Fruit fly (Drosophila melanogaster) whole organism: ENCODE measurements around the gene XRCC1.

Experiments
- CG8478 ChIP-seq: fragments of >200 bp; optimal IDR thresholded peaks from 2 replicates; lab custom pipeline; 2018; ENCODE audit warnings: inconsistent platforms
- Dll ChIP-seq: fragments of >200 bp; optimal IDR thresholded peaks from 2 replicates; lab custom pipeline; 2017
- EcR ChIP-seq, 2 experiments: fragments of >200 bp; optimal IDR thresholded peaks; 2 replicates each; lab custom pipeline; 2017; ENCODE audit warnings: missing biosample characterization in 2 of 2, missing genetic modification characterization in 2 of 2, missing genetic modification reagents in 2 of 2
- pan ChIP-seq: fragments of >200 bp; optimal IDR thresholded peaks from 2 replicates; lab custom pipeline; 2017
- psq ChIP-seq: fragments of >200 bp; optimal IDR thresholded peaks from 2 replicates; lab custom pipeline; 2017
- usp ChIP-seq: fragments of >200 bp; optimal IDR thresholded peaks from 2 replicates; lab custom pipeline; 2017; ENCODE audit warnings: missing biosample characterization, missing genetic modification characterization, mixed read lengths

Gene XRCC1

DNA sequence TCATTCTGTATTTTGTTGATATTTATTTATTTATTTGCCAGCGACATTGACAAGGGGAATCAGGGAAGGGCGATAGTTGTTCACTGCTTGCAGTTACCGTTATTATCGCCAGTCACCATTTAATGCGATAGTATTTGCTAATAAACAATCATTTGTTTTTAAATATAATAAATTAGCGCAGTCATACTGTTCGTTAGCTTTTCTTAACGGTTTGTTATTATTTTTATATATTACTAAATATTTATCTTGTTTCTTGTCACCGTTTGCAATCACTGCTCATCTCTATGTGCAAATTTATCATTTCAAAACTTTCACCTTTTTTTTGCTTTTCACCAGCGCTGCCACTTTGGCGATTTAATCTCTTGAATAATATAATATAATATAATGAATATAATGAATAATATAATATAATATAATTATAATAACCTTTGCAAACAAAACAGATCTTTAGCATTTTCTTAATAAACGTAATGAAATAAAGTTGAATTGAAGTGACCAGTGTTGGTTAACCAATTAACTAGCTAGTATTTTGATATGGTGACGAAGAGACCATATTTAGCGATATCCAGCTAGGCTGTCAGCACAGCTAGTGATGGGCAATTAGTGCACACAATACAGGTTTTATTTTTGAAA is at the start of gene XRCC1, which contains the start of gene CG3309:
XRCC1 (plus strand) TSS at position 611 of the 633 bp plus-strand sequence.
CG3309 (minus strand) TSS at position 82 of the 633 bp plus-strand sequence.
- TF ChIP-seq Dll (lab: Kevin White, UChicago), result no peak
- no peak for TF ChIP-seq EcR (GFP tag; optimal IDR thresholded peaks at IDR 0.05; lab: Kevin White, UChicago)
- no peak for TF ChIP-seq psq (lab: Kevin White, UChicago)
- no peak for TF ChIP-seq pan
- no peak for TF ChIP-seq CG8478 (lab: Kevin White, UChicago)
- TF ChIP-seq usp (GFP tag; lab: Kevin White, UChicago), result no peak

DNA sequence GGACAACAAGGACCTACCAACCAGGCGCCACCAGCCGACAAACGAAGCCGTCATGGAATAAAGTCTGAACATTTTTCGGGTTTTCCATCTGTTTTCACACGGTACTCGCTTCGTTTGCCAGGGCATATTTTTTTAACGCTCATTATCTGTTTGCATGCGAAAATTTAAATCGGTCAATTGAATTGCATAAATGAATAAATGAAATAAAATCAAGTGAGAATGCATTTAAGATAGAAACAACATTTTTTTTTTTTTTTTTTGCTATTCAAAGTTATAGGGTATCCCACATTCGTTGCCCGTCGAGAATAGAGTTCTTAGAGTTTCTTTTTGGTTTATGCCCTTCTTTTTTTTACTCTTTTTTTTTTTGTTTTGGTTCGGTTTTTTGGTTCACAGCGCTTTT is 43.8 kb upstream of the XRCC1 start:
- no peak for TF ChIP-seq psq (lab: Kevin White, UChicago)
- TF ChIP-seq EcR (GFP tag; optimal IDR thresholded peaks at IDR 0.05; lab: Kevin White, UChicago), result no peak

DNA sequence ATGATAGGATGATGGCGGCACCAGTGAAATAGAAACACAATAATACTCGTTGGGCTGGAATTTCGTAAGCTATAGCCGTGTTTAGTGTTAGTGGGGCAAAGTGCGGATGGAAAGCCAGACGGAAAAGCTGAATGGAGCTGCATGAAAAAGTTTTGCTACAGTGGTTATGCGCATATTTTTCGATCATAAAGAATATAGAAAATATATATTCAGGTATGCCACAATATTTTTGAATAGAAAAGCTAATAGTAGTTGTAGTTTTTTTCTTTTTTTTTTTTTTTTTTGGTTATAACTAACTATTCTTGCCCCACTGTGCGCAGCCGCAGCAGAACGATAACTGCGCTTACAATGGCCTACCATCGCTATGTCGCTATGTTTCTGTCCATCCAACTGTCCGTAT is 43.2 kb upstream of the XRCC1 start:
- TF ChIP-seq CG8478 (lab: Kevin White, UChicago), result no peak
- TF ChIP-seq Dll (lab: Kevin White, UChicago), result no peak
- TF ChIP-seq usp (GFP tag; lab: Kevin White, UChicago), result no peak
- TF ChIP-seq EcR (GFP tag; optimal IDR thresholded peaks at IDR 0.05; lab: Kevin White, UChicago), result no peak
- no peak for TF ChIP-seq pan
- TF ChIP-seq psq (lab: Kevin White, UChicago), result no peak

DNA sequence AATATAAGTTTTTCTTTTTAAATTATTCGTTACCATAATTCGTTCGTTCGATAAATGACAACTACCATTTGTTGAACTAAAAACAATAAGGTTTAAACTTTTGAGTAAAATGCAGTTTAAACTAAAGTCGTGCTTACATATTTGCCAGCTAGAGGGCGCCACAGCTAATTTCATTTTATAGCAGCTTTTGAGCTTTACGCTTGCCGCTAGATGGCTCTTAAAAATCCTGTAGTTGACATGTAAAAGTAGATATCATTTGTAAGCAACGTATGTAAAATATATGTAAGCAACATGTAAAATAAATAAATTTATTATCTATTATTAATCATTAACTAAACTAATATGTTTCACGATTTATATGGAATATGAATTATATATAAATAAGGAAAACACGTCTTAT is 40.0 kb upstream of the XRCC1 start:
- TF ChIP-seq CG8478 (lab: Kevin White, UChicago) (no peak), psq (lab: Kevin White, UChicago) (no peak), usp (GFP tag; lab: Kevin White, UChicago) (no peak), Dll (lab: Kevin White, UChicago) (no peak), EcR (GFP tag; optimal IDR thresholded peaks at IDR 0.05; lab: Kevin White, UChicago) (no peak), pan (no peak)

- TF ChIP-seq pan (no peak), CG8478 (lab: Kevin White, UChicago) (no peak), EcR (GFP tag; optimal IDR thresholded peaks at IDR 0.05; lab: Kevin White, UChicago) (no peak), psq (lab: Kevin White, UChicago) (no peak), usp (GFP tag; lab: Kevin White, UChicago) (no peak), Dll (lab: Kevin White, UChicago) (no peak)
These were observed 36.5 kb upstream of the XRCC1 start for dm6 chrX:5293141-5293540.

DNA sequence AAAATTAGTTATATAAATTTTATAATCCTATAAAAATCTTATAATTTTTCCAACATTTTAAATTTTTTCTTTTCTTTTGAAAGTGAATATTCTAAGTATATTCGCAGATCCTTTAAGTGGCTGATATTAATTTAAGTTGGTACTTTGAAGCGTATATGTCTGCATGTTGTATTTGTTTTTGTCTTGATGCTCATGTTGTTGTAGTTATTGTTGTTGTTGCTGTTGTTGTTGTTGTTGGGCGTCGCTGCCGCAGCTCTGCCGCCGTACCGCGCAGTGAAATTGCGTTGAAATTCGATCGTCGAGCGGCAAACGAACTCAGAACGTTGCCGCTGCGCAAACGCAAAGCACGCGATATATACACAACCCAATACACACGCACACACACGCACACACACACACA is 33.9 kb upstream of the XRCC1 start, which contains the start of gene CG42749:
CG42749 (plus strand) TSS at position 301 of the 400 bp plus-strand sequence.
- no peak for TF ChIP-seq pan
- TF ChIP-seq usp (GFP tag; lab: Kevin White, UChicago), result no peak
- TF ChIP-seq psq (lab: Kevin White, UChicago), result no peak
- TF ChIP-seq EcR (GFP tag; optimal IDR thresholded peaks at IDR 0.05; lab: Kevin White, UChicago), result no peak
- TF ChIP-seq Dll (lab: Kevin White, UChicago), result no peak
- TF ChIP-seq CG8478 (lab: Kevin White, UChicago), result no peak

DNA sequence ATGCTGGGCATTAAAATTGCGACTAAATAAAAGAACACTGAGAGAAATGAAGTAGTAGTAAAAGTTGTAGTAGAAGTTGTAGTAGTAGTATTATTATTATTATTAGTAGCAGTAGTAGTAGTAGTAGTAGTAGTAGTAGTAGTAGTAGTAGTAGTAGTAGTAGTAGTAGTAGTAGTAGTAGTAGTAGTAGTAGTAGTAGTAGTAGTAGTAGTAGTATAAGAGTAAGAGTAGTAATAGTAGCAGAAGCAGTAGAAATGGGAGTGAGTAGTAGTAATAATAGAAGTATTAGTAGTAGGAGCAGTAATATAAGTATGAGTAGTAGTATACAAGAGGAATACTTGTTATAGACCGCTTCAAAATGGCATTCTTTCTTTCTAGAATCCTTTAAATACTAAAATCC is 29.7 kb upstream of the XRCC1 start:
- TF ChIP-seq EcR (GFP tag; optimal IDR thresholded peaks at IDR 0.05; lab: Kevin White, UChicago) (no peak), usp (GFP tag; lab: Kevin White, UChicago) (no peak), CG8478 (lab: Kevin White, UChicago) (no peak)

DNA sequence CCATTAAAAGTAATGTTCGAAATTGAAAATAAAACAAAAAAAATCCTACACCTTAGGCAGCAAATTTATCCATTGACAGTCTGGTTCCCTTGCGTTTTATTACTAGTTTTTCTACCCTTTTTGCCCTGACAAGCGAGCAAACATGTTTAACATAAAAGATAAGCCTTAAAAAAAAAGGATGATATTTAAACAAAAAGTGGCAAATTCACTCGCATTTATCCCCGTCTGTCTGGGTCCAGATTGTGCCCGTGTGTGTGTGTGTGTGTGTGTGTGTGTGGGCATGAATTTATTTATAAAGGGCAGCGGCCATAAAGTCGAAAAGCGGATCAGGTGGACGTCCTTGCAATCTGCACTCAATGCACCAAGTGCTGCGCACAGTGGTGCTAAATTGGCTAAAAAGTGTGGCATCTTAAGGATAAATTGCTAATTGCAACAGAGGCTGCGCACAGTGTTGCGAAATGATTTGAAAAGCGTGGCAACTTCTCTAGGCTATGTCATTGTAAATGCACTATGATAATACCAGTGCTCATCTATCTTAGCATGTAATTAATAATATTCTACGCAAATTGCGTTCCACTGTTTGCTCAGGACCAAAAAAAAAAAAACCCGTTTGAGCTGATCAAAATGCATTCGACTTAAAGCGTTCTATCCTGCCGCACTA is 28.9 kb upstream of the XRCC1 start:
- TF ChIP-seq pan (no peak), CG8478 (lab: Kevin White, UChicago) (no peak), Dll (lab: Kevin White, UChicago) (no peak), usp (GFP tag; lab: Kevin White, UChicago) (no peak), EcR (GFP tag; optimal IDR thresholded peaks at IDR 0.05; lab: Kevin White, UChicago) (no peak), psq (lab: Kevin White, UChicago) (no peak)

- TF ChIP-seq CG8478 (lab: Kevin White, UChicago) (no peak), Dll (lab: Kevin White, UChicago) (no peak), psq (lab: Kevin White, UChicago) (no peak), usp (GFP tag; lab: Kevin White, UChicago) (no peak), EcR (GFP tag; optimal IDR thresholded peaks at IDR 0.05; lab: Kevin White, UChicago) (no peak), pan (no peak)
These were observed 24.1 kb upstream of the XRCC1 start, which contains the start of gene CG3323 for dm6 chrX:5305591-5305990. Gene CG3323, minus strand, starts transcription at chrX:5305691.

dm6 chrX:5307317-5307716 is 22.4 kb upstream of the XRCC1 start, which contains the start of gene CG17764:
Gene CG17764, minus strand, starts transcription at chrX:5307417.
- TF ChIP-seq pan (no peak), psq (lab: Kevin White, UChicago) (no peak), Dll (lab: Kevin White, UChicago) (no peak), EcR (GFP tag; optimal IDR thresholded peaks at IDR 0.05; lab: Kevin White, UChicago) (no peak)

DNA sequence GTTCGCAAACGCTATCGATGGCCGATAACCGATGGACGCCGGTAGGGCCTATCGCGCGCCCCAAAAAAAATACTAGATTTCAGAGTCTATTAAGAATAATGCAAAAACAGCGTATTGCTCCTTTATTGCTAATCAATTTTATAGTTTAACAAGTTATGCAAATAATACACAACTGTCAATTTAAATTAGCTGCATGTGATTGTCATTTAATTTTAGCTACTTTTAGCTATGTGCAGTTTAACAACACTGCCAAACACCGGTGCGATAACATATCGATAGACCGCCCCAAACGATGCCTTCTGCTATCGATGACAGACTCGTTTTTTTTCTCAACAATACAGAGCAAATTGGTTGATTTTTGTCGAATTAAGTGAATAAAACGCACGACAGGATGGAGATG is 20.7 kb upstream of the XRCC1 start, which contains the start of the genes Cdk7 and snf:
Cdk7 (minus strand) TSS at position 21 of the 400 bp plus-strand sequence.
snf (plus strand) TSS at position 280 of the 400 bp plus-strand sequence.
- TF ChIP-seq pan (no peak), CG8478 (lab: Kevin White, UChicago) (no peak)

DNA sequence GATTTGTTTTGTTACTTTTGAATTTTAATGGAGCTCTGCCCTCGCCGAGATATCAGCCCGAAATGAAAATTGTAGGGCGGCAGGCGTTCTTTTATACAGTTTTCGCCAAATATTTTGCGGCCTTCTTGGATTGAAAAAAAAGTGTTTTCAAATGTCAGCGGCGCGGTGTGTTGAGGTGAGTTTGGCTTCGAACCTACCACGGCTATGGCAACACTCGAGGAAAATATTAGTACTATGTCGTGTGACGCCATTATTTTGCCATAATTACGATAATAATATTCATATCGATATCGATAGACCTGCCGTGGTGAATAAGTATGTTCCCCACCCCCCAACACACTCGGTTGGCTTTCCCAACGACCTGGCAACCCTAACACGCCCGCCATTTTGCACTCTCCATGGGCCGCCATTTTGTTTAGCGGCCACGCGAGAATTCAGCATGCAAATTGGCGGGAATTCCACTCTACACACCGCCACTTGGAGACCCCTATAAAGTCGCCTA is 17.8 kb upstream of the XRCC1 start, which contains the start of the genes TrxT and dhd:
TrxT (minus strand) TSS at position 51 of the 502 bp plus-strand sequence.
dhd (plus strand) TSS at position 334 of the 502 bp plus-strand sequence.
- TF ChIP-seq psq (lab: Kevin White, UChicago) (no peak), CG8478 (lab: Kevin White, UChicago) (no peak), EcR (GFP tag; optimal IDR thresholded peaks at IDR 0.05; lab: Kevin White, UChicago) (no peak), usp (GFP tag; lab: Kevin White, UChicago) (no peak), Dll (lab: Kevin White, UChicago) (no peak), pan (no peak)
